Fruit fly (Drosophila melanogaster) whole organism, prepupa: ENCODE data around the gene dock.

Experiments used
- CG10631 ChIP-seq: fragments of 200-800 bp; sonication (Bioruptor generic); optimal IDR thresholded peaks from 2 replicates; lab custom pipeline; 2016; ENCODE audit warnings: missing biosample characterization, missing genetic modification characterization
- CG10669 ChIP-seq: fragments of 200-800 bp; sonication (Bioruptor generic); optimal IDR thresholded peaks from 3 replicates; lab custom pipeline; 2018; ENCODE audit warnings: missing biosample characterization, mild to moderate bottlenecking, missing genetic modification characterization, moderate library complexity
- CG11294 ChIP-seq: fragments of 200-800 bp; sonication (Bioruptor generic); IDR thresholded peaks from 2 replicates; pipeline ENCODE4 v1.3.6; 2022; ENCODE audit warnings: missing biosample characterization, missing genetic modification characterization
- CG11762 ChIP-seq: fragments of 200-800 bp; sonication (Bioruptor generic); optimal IDR thresholded peaks from 3 replicates; lab custom pipeline; 2016; ENCODE audit warnings: missing biosample characterization, missing genetic modification characterization; ENCODE audit not compliant: insufficient read depth
- CG11902 ChIP-seq: fragments of 200-800 bp; sonication (Bioruptor generic); optimal IDR thresholded peaks from 3 replicates; lab custom pipeline; 2016; ENCODE audit warnings: missing biosample characterization, missing genetic modification characterization
- CG1621 ChIP-seq: fragments of 200-800 bp; sonication (Bioruptor generic); optimal IDR thresholded peaks from 3 replicates; lab custom pipeline; 2018; ENCODE audit warnings: missing biosample characterization, mild to moderate bottlenecking, missing genetic modification characterization
- CG3032 ChIP-seq: fragments of 200-800 bp; optimal IDR thresholded peaks from 2 replicates; lab custom pipeline; 2019; ENCODE audit warnings: missing biosample characterization, mild to moderate bottlenecking, missing genetic modification characterization, moderate library complexity
- CG31627 ChIP-seq: fragments of 200-800 bp; sonication (Bioruptor generic); optimal IDR thresholded peaks from 3 replicates; lab custom pipeline; 2016; ENCODE audit warnings: missing biosample characterization, missing genetic modification characterization
- CG32006 ChIP-seq: fragments of 200-800 bp; sonication (Bioruptor generic); optimal IDR thresholded peaks from 3 replicates; lab custom pipeline; 2017; ENCODE audit warnings: missing biosample characterization, mild to moderate bottlenecking, missing genetic modification characterization
- CG34406 ChIP-seq: fragments of 200-800 bp; sonication (Bioruptor generic); optimal IDR thresholded peaks from 3 replicates; lab custom pipeline; 2016; ENCODE audit warnings: missing biosample characterization, missing genetic modification characterization
- CG3919 ChIP-seq: fragments of 200-800 bp; sonication (Bioruptor generic); optimal IDR thresholded peaks from 3 replicates; lab custom pipeline; 2016; ENCODE audit warnings: missing biosample characterization, missing genetic modification characterization
- CG4318 ChIP-seq: fragments of 200-800 bp; sonication (Bioruptor generic); optimal IDR thresholded peaks from 3 replicates; lab custom pipeline; 2017; ENCODE audit warnings: missing biosample characterization, mild to moderate bottlenecking, missing genetic modification characterization
- CG6163 ChIP-seq: fragments of 200-800 bp; sonication (Bioruptor generic); IDR thresholded peaks from 3 replicates; pipeline ENCODE4 v1.3.6; 2022; ENCODE audit warnings: missing biosample characterization, missing genetic modification characterization
- CG6276 ChIP-seq: fragments of 200-800 bp; sonication (Bioruptor generic); optimal IDR thresholded peaks from 2 replicates; lab custom pipeline; 2017; ENCODE audit warnings: missing biosample characterization, mild to moderate bottlenecking, missing genetic modification characterization
- CG6792 ChIP-seq: fragments of 200-800 bp; sonication (Bioruptor generic); optimal IDR thresholded peaks from 3 replicates; lab custom pipeline; 2016; ENCODE audit warnings: missing biosample characterization, missing genetic modification characterization
- CG6808 ChIP-seq: fragments of 200-800 bp; sonication (Bioruptor generic); optimal IDR thresholded peaks from 3 replicates; lab custom pipeline; 2017; ENCODE audit warnings: missing biosample characterization, missing genetic modification characterization, mild to moderate bottlenecking, moderate library complexity, missing genetic modification reagents
- CG6854 ChIP-seq: fragments of 200-800 bp; sonication (Bioruptor generic); optimal IDR thresholded peaks from 2 replicates; lab custom pipeline; 2017; ENCODE audit warnings: missing biosample characterization, mild to moderate bottlenecking, missing genetic modification characterization
- CG7368 ChIP-seq: fragments of 200-800 bp; sonication (Bioruptor generic); optimal IDR thresholded peaks from 3 replicates; lab custom pipeline; 2016; ENCODE audit warnings: missing biosample characterization, missing genetic modification characterization
- CG8119 ChIP-seq: fragments of 200-800 bp; sonication (Bioruptor generic); IDR thresholded peaks from 3 replicates; pipeline ENCODE4 v1.3.6; 2022; ENCODE audit warnings: missing biosample characterization, missing genetic modification characterization
- CG9139 ChIP-seq: fragments of 200-800 bp; sonication (Bioruptor generic); optimal IDR thresholded peaks from 3 replicates; lab custom pipeline; 2017; ENCODE audit warnings: missing biosample characterization, mild to moderate bottlenecking, missing genetic modification characterization
- Eip78C ChIP-seq: fragments of 200-800 bp; sonication (Bioruptor generic); peaks from one replicate; lab custom pipeline; 2016; ENCODE audit warnings: missing biosample characterization, missing genetic modification characterization
- Ets96B ChIP-seq: fragments of 200-800 bp; optimal IDR thresholded peaks from 2 replicates; lab custom pipeline; 2019; ENCODE audit warnings: missing biosample characterization, mild to moderate bottlenecking, missing genetic modification characterization, moderate library complexity
- Gug ChIP-seq: fragments of 200-800 bp; sonication (Bioruptor generic); IDR thresholded peaks from 2 replicates; pipeline ENCODE4 v1.3.6; 2022; ENCODE audit warnings: missing biosample characterization, missing genetic modification characterization
- Hr39 ChIP-seq: fragments of 200-800 bp; sonication (Bioruptor generic); optimal IDR thresholded peaks from 2 replicates; lab custom pipeline; 2016; ENCODE audit warnings: missing biosample characterization, missing genetic modification characterization
- Hr4 ChIP-seq: fragments of 200-800 bp; sonication (Bioruptor generic); optimal IDR thresholded peaks from 3 replicates; lab custom pipeline; 2016; ENCODE audit warnings: missing biosample characterization, missing genetic modification characterization
- Met ChIP-seq: fragments of 200-800 bp; sonication (Bioruptor generic); optimal IDR thresholded peaks from 3 replicates; lab custom pipeline; 2016; ENCODE audit warnings: missing biosample characterization, missing genetic modification characterization
- OdsH ChIP-seq: fragments of 200-800 bp; sonication (Bioruptor generic); optimal IDR thresholded peaks from 3 replicates; lab custom pipeline; 2016; ENCODE audit warnings: missing biosample characterization, missing genetic modification characterization
- Sox102F ChIP-seq: fragments of 200-800 bp; sonication (Bioruptor generic); optimal IDR thresholded peaks from 2 replicates; lab custom pipeline; 2016; ENCODE audit warnings: missing biosample characterization, mild to moderate bottlenecking, missing genetic modification characterization
- Sox14 ChIP-seq: fragments of 200-800 bp; sonication (Bioruptor generic); optimal IDR thresholded peaks from 3 replicates; lab custom pipeline; 2016; ENCODE audit warnings: missing biosample characterization, missing genetic modification characterization
- Sox15 ChIP-seq: fragments of 200-800 bp; sonication (Bioruptor generic); optimal IDR thresholded peaks from 3 replicates; lab custom pipeline; 2016; ENCODE audit warnings: missing biosample characterization, missing genetic modification characterization
- achi ChIP-seq: fragments of 200-800 bp; sonication (Bioruptor generic); optimal IDR thresholded peaks from 3 replicates; lab custom pipeline; 2016; ENCODE audit warnings: missing biosample characterization, missing genetic modification characterization
- dsx ChIP-seq: fragments of 200-800 bp; optimal IDR thresholded peaks from 3 replicates; lab custom pipeline; 2019; ENCODE audit warnings: missing biosample characterization, mild to moderate bottlenecking, missing genetic modification characterization, moderate library complexity; ENCODE audit not compliant: poor library complexity, severe bottlenecking
- eg ChIP-seq: fragments of 200-800 bp; sonication (Bioruptor generic); IDR thresholded peaks from 3 replicates; pipeline ENCODE4 v1.3.6; 2022; ENCODE audit warnings: missing biosample characterization, missing genetic modification characterization
- esn ChIP-seq: fragments of 200-800 bp; sonication (Bioruptor generic); optimal IDR thresholded peaks from 2 replicates; lab custom pipeline; 2016; ENCODE audit warnings: missing biosample characterization, mild to moderate bottlenecking, missing genetic modification characterization, moderate library complexity
- fd59A ChIP-seq: fragments of 200-800 bp; sonication (Bioruptor generic); optimal IDR thresholded peaks from 2 replicates; lab custom pipeline; 2017; ENCODE audit warnings: missing biosample characterization, mild to moderate bottlenecking, missing genetic modification characterization, missing genetic modification reagents
- fd85E ChIP-seq: fragments of 200-800 bp; sonication (Bioruptor generic); optimal IDR thresholded peaks from 3 replicates; lab custom pipeline; 2016; ENCODE audit warnings: missing biosample characterization, missing genetic modification characterization
- fkh ChIP-seq: fragments of 200-800 bp; sonication (Bioruptor generic); optimal IDR thresholded peaks from 3 replicates; lab custom pipeline; 2017; ENCODE audit warnings: missing biosample characterization, mild to moderate bottlenecking, missing genetic modification characterization, moderate library complexity
- lz ChIP-seq: fragments of 200-800 bp; sonication (Bioruptor generic); optimal IDR thresholded peaks from 3 replicates; lab custom pipeline; 2016; ENCODE audit warnings: missing biosample characterization, missing genetic modification characterization
- net ChIP-seq: fragments of 200-800 bp; sonication (Bioruptor generic); optimal IDR thresholded peaks from 3 replicates; lab custom pipeline; 2016; ENCODE audit warnings: missing biosample characterization, missing genetic modification characterization
- pdm3 ChIP-seq: fragments of 200-800 bp; sonication (Bioruptor generic); optimal IDR thresholded peaks from 3 replicates; lab custom pipeline; 2016; ENCODE audit warnings: missing biosample characterization, missing genetic modification characterization
- spab ChIP-seq: fragments of 200-800 bp; sonication (Bioruptor generic); optimal IDR thresholded peaks from 2 replicates; lab custom pipeline; 2017; ENCODE audit warnings: missing biosample characterization, mild to moderate bottlenecking, missing genetic modification characterization, missing genetic modification reagents
- svp ChIP-seq: fragments of 200-800 bp; sonication (Bioruptor generic); peaks from one replicate; lab custom pipeline; 2016; ENCODE audit warnings: missing biosample characterization, missing genetic modification characterization
- topi ChIP-seq: fragments of 200-800 bp; sonication (Bioruptor generic); optimal IDR thresholded peaks from 3 replicates; lab custom pipeline; 2016; ENCODE audit warnings: missing biosample characterization, missing genetic modification characterization
- vri ChIP-seq: fragments of 200-800 bp; sonication (Bioruptor generic); optimal IDR thresholded peaks from 3 replicates; lab custom pipeline; 2016; ENCODE audit warnings: missing biosample characterization, mild to moderate bottlenecking, missing genetic modification characterization

Gene dock

dm6 chr2L:855052-855547 is 29.3 kb downstream of the dock start, which contains the start of gene CG13949 (continued):
- TF ChIP-seq CG6276 (GFP tag; lab: Kevin White, UChicago) (no peak), Met (GFP tag; lab: Kevin White, UChicago) (peak; percentile 49), CG3032 (peak; percentile 17), OdsH (GFP tag; lab: Kevin White, UChicago) (peak; percentile 44), net (GFP tag; lab: Kevin White, UChicago) (no peak), CG6163 (GFP tag; lab: Robert Waterston, UW) (peak; percentile 75), achi (GFP tag; lab: Kevin White, UChicago) (peak; percentile 23), CG10631 (GFP tag; lab: Kevin White, UChicago) (peak; percentile 46), CG3919 (GFP tag; lab: Kevin White, UChicago) (peak; percentile 41), CG10669 (GFP tag; lab: Kevin White, UChicago) (no peak), Hr4 (GFP tag; lab: Kevin White, UChicago) (peak; percentile 73), Gug (GFP tag; lab: Robert Waterston, UW) (0 out of 2 replicates have a peak, but pooled peaks have one; percentile 25), lz (GFP tag; lab: Kevin White, UChicago) (peak; percentile 35), spab (GFP tag; lab: Kevin White, UChicago) (no peak)

- TF ChIP-seq fkh (GFP tag; lab: Kevin White, UChicago), result peak; percentile 83
- no peak for TF ChIP-seq CG10631 (GFP tag; lab: Kevin White, UChicago)
Observed at dm6 chr2L:856001-856400, 30.2 kb downstream of the dock start.

- TF ChIP-seq CG11902 (GFP tag; lab: Kevin White, UChicago), result peak; percentile 47
- peak; percentile 73 for TF ChIP-seq CG6163 (GFP tag; lab: Robert Waterston, UW)
- peak; percentile 16 for TF ChIP-seq Sox14 (GFP tag; lab: Kevin White, UChicago)
- peak; percentile 46 for TF ChIP-seq CG34406 (GFP tag; lab: Kevin White, UChicago)
- peak; percentile 74 for TF ChIP-seq eg (GFP tag; lab: Robert Waterston, UW)
- TF ChIP-seq CG31627 (GFP tag; lab: Kevin White, UChicago), result peak; percentile 3
- TF ChIP-seq CG11762 (GFP tag; lab: Kevin White, UChicago), result no peak
- TF ChIP-seq CG7368 (GFP tag; lab: Kevin White, UChicago), result peak; percentile 41
- TF ChIP-seq Hr39, result peak; percentile 40
- peak; percentile 37; the same call in 1 of the 3 replicates for TF ChIP-seq CG8119 (GFP tag; lab: Robert Waterston, UW)
- peak; percentile 17 for TF ChIP-seq OdsH (GFP tag; lab: Kevin White, UChicago)
- TF ChIP-seq CG3032, result no peak
- TF ChIP-seq CG4318, result no peak
- TF ChIP-seq CG11294 (GFP tag; lab: Robert Waterston, UW), result no peak
- peak; percentile 91 for TF ChIP-seq svp (GFP tag; lab: Kevin White, UChicago)
- TF ChIP-seq Hr4 (GFP tag; lab: Kevin White, UChicago), result peak; percentile 28
- TF ChIP-seq pdm3 (GFP tag; lab: Kevin White, UChicago), result peak; percentile 54
- no peak for TF ChIP-seq Sox102F
- TF ChIP-seq Met (GFP tag; lab: Kevin White, UChicago), result peak; percentile 19
- peak; percentile 29; the same call in 1 of the 2 replicates for TF ChIP-seq Gug (GFP tag; lab: Robert Waterston, UW)
- TF ChIP-seq CG1621, result peak; percentile 12
- no peak for TF ChIP-seq CG6854 (GFP tag; lab: Kevin White, UChicago)
- no peak for TF ChIP-seq vri (GFP tag; lab: Kevin White, UChicago)
- TF ChIP-seq CG6792 (GFP tag; lab: Kevin White, UChicago), result peak; percentile 24
- TF ChIP-seq CG9139, result no peak
- peak; percentile 24 for TF ChIP-seq CG6276 (GFP tag; lab: Kevin White, UChicago)
- peak; percentile 20 for TF ChIP-seq fkh (GFP tag; lab: Kevin White, UChicago)
- TF ChIP-seq fd59A, result no peak
- no peak for TF ChIP-seq fd85E (GFP tag; lab: Kevin White, UChicago)
- peak; percentile 36 for TF ChIP-seq Ets96B
- peak; percentile 28 for TF ChIP-seq topi (GFP tag; lab: Kevin White, UChicago)
- peak; percentile 81 for TF ChIP-seq Eip78C
- peak; percentile 36 for TF ChIP-seq CG32006
- TF ChIP-seq esn, result peak; percentile 28
- TF ChIP-seq Sox15 (GFP tag; lab: Kevin White, UChicago), result peak; percentile 17
- peak; percentile 37 for TF ChIP-seq achi (GFP tag; lab: Kevin White, UChicago)
- no peak for TF ChIP-seq dsx (GFP tag; lab: Kevin White, UChicago)
- no peak for TF ChIP-seq CG6808 (GFP tag; lab: Kevin White, UChicago)
Observed at dm6 chr2L:856690-857488, 31.1 kb downstream of the dock start.
